Worm (Caenorhabditis elegans) whole organism, L1 larva: ENCODE measurements around the gene Y67H2A.2.

ENCODE experiments used
- C16A3.4 ChIP-seq: fragments of 150-350 bp; optimal IDR thresholded peaks from 2 replicates; lab custom pipeline; 2014; ENCODE audit warnings: missing biosample characterization, missing genetic modification characterization
- C34B4.2 ChIP-seq: sonication (generic microtip); optimal IDR thresholded peaks from 2 replicates; lab custom pipeline; 2017; ENCODE audit warnings: mild to moderate bottlenecking, missing genetic modification characterization, missing compliant biosample characterization
- Y116A8C.19 ChIP-seq: sonication (generic microtip); optimal IDR thresholded peaks from 2 replicates; lab custom pipeline; 2016; ENCODE audit warnings: missing compliant biosample characterization, missing genetic modification characterization, borderline replicate concordance
- aly-2 ChIP-seq: fragments of 150-350 bp; optimal IDR thresholded peaks from 2 replicates; lab custom pipeline; 2014; ENCODE audit warnings: missing biosample characterization, missing genetic modification characterization
- ceh-63 ChIP-seq: fragments of 200-800 bp; sonication (Bioruptor generic); optimal IDR thresholded peaks from 2 replicates; lab custom pipeline; 2018; ENCODE audit warnings: mild to moderate bottlenecking, missing genetic modification characterization, missing compliant biosample characterization
- ceh-82 ChIP-seq, 3 experiments: fragments of 150-350 bp in 1 of 3; sonication (generic microtip) in 2 of 3; optimal IDR thresholded peaks; 2 replicates each; lab custom pipeline; 2014 to 2017; ENCODE audit warnings: missing biosample characterization in 3 of 3, missing genetic modification characterization in 3 of 3
- ceh-88 ChIP-seq: fragments of 200-800 bp; sonication (Bioruptor generic); IDR thresholded peaks from 2 replicates; pipeline ENCODE4 v1.3.6; 2022; ENCODE audit warnings: missing genetic modification characterization, missing compliant biosample characterization
- ceh-90 ChIP-seq: sonication (generic microtip); optimal IDR thresholded peaks from 2 replicates; lab custom pipeline; 2016; ENCODE audit warnings: missing genetic modification characterization, missing compliant biosample characterization
- dpl-1 ChIP-seq, 3 experiments: fragments of 150-350 bp in 2 of 3; sonication (generic microtip) in 1 of 3; optimal IDR thresholded peaks; 2 replicates each; lab custom pipeline; 2014 to 2017; ENCODE audit warnings: missing biosample characterization in 3 of 3, missing genetic modification characterization in 3 of 3, missing genetic modification reagents in 3 of 3
- dsc-1 ChIP-seq: sonication (generic microtip); optimal IDR thresholded peaks from 2 replicates; lab custom pipeline; 2016; ENCODE audit warnings: mild to moderate bottlenecking, missing genetic modification characterization, missing compliant biosample characterization
- efl-1 ChIP-seq, 4 experiments: fragments of 150-350 bp; optimal IDR thresholded peaks in 3 of 4; peaks in 1 of 4; 1 replicate in 1 of 4; 2 replicates in 3 of 4; lab custom pipeline; 2014; ENCODE audit warnings: missing biosample characterization in 2 of 4, missing genetic modification characterization in 2 of 4, missing genetic modification reagents in 2 of 4
- egl-27 ChIP-seq, 2 experiments: fragments of 150-350 bp in 1 of 2; sonication (generic microtip); optimal IDR thresholded peaks; 3 replicates each; lab custom pipeline; 2017 to 2018; ENCODE audit warnings: missing biosample characterization in 2 of 2, missing genetic modification characterization in 2 of 2, missing genetic modification reagents in 2 of 2
- elt-2 ChIP-seq: sonication (generic microtip); optimal IDR thresholded peaks from 2 replicates; lab custom pipeline; 2016; ENCODE audit warnings: missing genetic modification characterization, mild to moderate bottlenecking, inconsistent platforms, missing compliant biosample characterization, missing genetic modification reagents
- fkh-10 ChIP-seq: sonication (generic microtip); optimal IDR thresholded peaks from 2 replicates; lab custom pipeline; 2017; ENCODE audit warnings: missing biosample characterization, missing genetic modification reagents, missing genetic modification characterization
- fkh-8 ChIP-seq: sonication (generic microtip); optimal IDR thresholded peaks from 2 replicates; lab custom pipeline; 2016; ENCODE audit warnings: mild to moderate bottlenecking, missing genetic modification characterization, missing compliant biosample characterization
- fos-1 ChIP-seq: fragments of 150-350 bp; optimal IDR thresholded peaks from 2 replicates; lab custom pipeline; 2014; ENCODE audit warnings: missing biosample characterization, missing genetic modification characterization
- grh-1 ChIP-seq: fragments of 200-800 bp; sonication (Bioruptor generic); IDR thresholded peaks from 2 replicates; pipeline ENCODE4 v1.3.6; 2022; ENCODE audit warnings: missing genetic modification reagents, missing genetic modification characterization, missing compliant biosample characterization
- hlh-4 ChIP-seq: sonication (generic microtip); optimal IDR thresholded peaks from 2 replicates; lab custom pipeline; 2016; ENCODE audit warnings: mild to moderate bottlenecking, missing genetic modification characterization, missing compliant biosample characterization
- isw-1 ChIP-seq: fragments of 200-800 bp; sonication (Bioruptor generic); IDR thresholded peaks from 2 replicates; pipeline ENCODE4 v1.3.6; 2022; ENCODE audit warnings: missing genetic modification characterization, missing compliant biosample characterization
- jun-1 ChIP-seq: fragments of 150-350 bp; optimal IDR thresholded peaks from 2 replicates; lab custom pipeline; 2014; ENCODE audit warnings: missing biosample characterization, missing genetic modification reagents, missing genetic modification characterization
- lin-13 ChIP-seq: fragments of 150-350 bp; optimal IDR thresholded peaks from 2 replicates; lab custom pipeline; 2014; ENCODE audit warnings: missing biosample characterization, missing genetic modification reagents, missing genetic modification characterization
- lin-35 ChIP-seq, 2 experiments: fragments of 150-350 bp; optimal IDR thresholded peaks; 2 replicates each; lab custom pipeline; 2014; ENCODE audit warnings: missing biosample characterization in 2 of 2, missing genetic modification characterization in 2 of 2, missing genetic modification reagents in 2 of 2
- lsy-2 ChIP-seq, 2 experiments: fragments of 150-350 bp; optimal IDR thresholded peaks; 2 replicates each; lab custom pipeline; 2014; ENCODE audit warnings: missing biosample characterization in 2 of 2, missing genetic modification characterization in 2 of 2
- mdl-1 ChIP-seq, 2 experiments: fragments of 150-350 bp; optimal IDR thresholded peaks; 2 replicates each; lab custom pipeline; 2014 to 2017; ENCODE audit warnings: missing biosample characterization in 2 of 2, missing genetic modification characterization in 2 of 2, inconsistent platforms in 1 of 2
- mef-2 ChIP-seq: fragments of 150-350 bp; optimal IDR thresholded peaks from 2 replicates; lab custom pipeline; 2014; ENCODE audit warnings: missing biosample characterization, missing genetic modification characterization
- mep-1 ChIP-seq: fragments of 150-350 bp; optimal IDR thresholded peaks from 2 replicates; lab custom pipeline; 2014; ENCODE audit warnings: missing biosample characterization, missing genetic modification characterization
- nhr-20 ChIP-seq: sonication (generic microtip); optimal IDR thresholded peaks from 2 replicates; lab custom pipeline; 2016; ENCODE audit warnings: mild to moderate bottlenecking, missing genetic modification characterization, missing compliant biosample characterization
- nhr-47 ChIP-seq: sonication (generic microtip); optimal IDR thresholded peaks from 2 replicates; lab custom pipeline; 2016; ENCODE audit warnings: mild to moderate bottlenecking, missing genetic modification characterization, moderate library complexity, missing compliant biosample characterization
- nhr-77 ChIP-seq: fragments of 150-350 bp; optimal IDR thresholded peaks from 2 replicates; lab custom pipeline; 2014; ENCODE audit warnings: missing biosample characterization, missing genetic modification characterization
- nhr-84 ChIP-seq: sonication (generic microtip); optimal IDR thresholded peaks from 2 replicates; lab custom pipeline; 2017; ENCODE audit warnings: missing biosample characterization, missing genetic modification characterization
- nhr-90 ChIP-seq: sonication (generic microtip); optimal IDR thresholded peaks from 2 replicates; lab custom pipeline; 2016; ENCODE audit warnings: mild to moderate bottlenecking, missing genetic modification characterization, missing compliant biosample characterization; ENCODE audit not compliant: poor library complexity
- pag-3 ChIP-seq: sonication (generic microtip); optimal IDR thresholded peaks from 2 replicates; lab custom pipeline; 2017; ENCODE audit warnings: missing genetic modification characterization, mild to moderate bottlenecking, missing compliant biosample characterization, antibody characterized with exemption, borderline replicate concordance; ENCODE audit not compliant: insufficient read depth
- pax-3 ChIP-seq: fragments of 200-800 bp; sonication (Bioruptor generic); optimal IDR thresholded peaks from 2 replicates; lab custom pipeline; 2018; ENCODE audit warnings: mild to moderate bottlenecking, missing genetic modification characterization, moderate library complexity, missing compliant biosample characterization
- skn-1 ChIP-seq: fragments of 150-350 bp; optimal IDR thresholded peaks from 2 replicates; lab custom pipeline; 2014; ENCODE audit warnings: missing biosample characterization, missing genetic modification characterization
- snpc-4 ChIP-seq: fragments of 150-350 bp; optimal IDR thresholded peaks from 2 replicates; lab custom pipeline; 2014; ENCODE audit warnings: missing biosample characterization, missing genetic modification characterization
- snu-23 ChIP-seq: sonication (generic microtip); optimal IDR thresholded peaks from 2 replicates; lab custom pipeline; 2016; ENCODE audit warnings: missing genetic modification characterization, missing compliant biosample characterization
- sup-37 ChIP-seq: fragments of 200-800 bp; sonication (Bioruptor generic); optimal IDR thresholded peaks from 2 replicates; lab custom pipeline; 2018; ENCODE audit warnings: mild to moderate bottlenecking, missing genetic modification characterization, missing compliant biosample characterization
- swsn-7 ChIP-seq: sonication (generic microtip); optimal IDR thresholded peaks from 2 replicates; lab custom pipeline; 2016; ENCODE audit warnings: missing genetic modification characterization, missing compliant biosample characterization
- unc-130 ChIP-seq: fragments of 150-350 bp; optimal IDR thresholded peaks from 2 replicates; lab custom pipeline; 2017; ENCODE audit warnings: missing biosample characterization, missing genetic modification characterization, inconsistent platforms
- unc-86 ChIP-seq: sonication (generic microtip); optimal IDR thresholded peaks from 2 replicates; lab custom pipeline; 2016; ENCODE audit warnings: missing genetic modification characterization, missing compliant biosample characterization
- vab-15 ChIP-seq: sonication (generic microtip); optimal IDR thresholded peaks from 2 replicates; lab custom pipeline; 2017; ENCODE audit warnings: missing genotype, mild to moderate bottlenecking, missing genetic modification characterization, missing compliant biosample characterization
- zag-1 ChIP-seq: fragments of 150-350 bp; optimal IDR thresholded peaks from 2 replicates; lab custom pipeline; 2014; ENCODE audit warnings: missing biosample characterization, missing genetic modification characterization
- ztf-11 ChIP-seq, 2 experiments: sonication (generic microtip); optimal IDR thresholded peaks; 2 replicates each; lab custom pipeline; 2016 to 2017; ENCODE audit warnings: missing genetic modification characterization in 2 of 2, missing biosample characterization in 1 of 2, missing compliant biosample characterization in 1 of 2
- ztf-4 ChIP-seq: fragments of 150-350 bp; optimal IDR thresholded peaks from 2 replicates; lab custom pipeline; 2014; ENCODE audit warnings: missing biosample characterization, missing genetic modification characterization

Gene Y67H2A.2

ce11 chrIV:13243375-13243774 lies 54.2 kb downstream of the Y67H2A.2 start, which contains the start of gene JC8.4:
TSS of gene JC8.4 (plus strand) at chrIV:13243675.
- no peak for TF ChIP-seq ceh-88 (GFP tag; lab: Robert Waterston, UW)
- TF ChIP-seq dpl-1 (GFP tag; optimal IDR thresholded peaks at IDR 0.05; lab: Kevin White, UChicago): no peak
- TF ChIP-seq efl-1 (optimal IDR thresholded peaks at IDR 0.05; lab: Kevin White, UChicago): no peak
- peak in 1 of 2 experiments; percentile 33 for TF ChIP-seq efl-1 (GFP tag; optimal IDR thresholded peaks at IDR 0.05 in 1 of 2; lab: Kevin White, UChicago)

- no peak for TF ChIP-seq mef-2 (tag; lab: Kevin White, UChicago)
- no peak for TF ChIP-seq ceh-88 (GFP tag; lab: Robert Waterston, UW)
- TF ChIP-seq isw-1: no peak
- no peak for TF ChIP-seq dsc-1 (tag; lab: Kevin White, UChicago)
- no peak for TF ChIP-seq ceh-82 (tag; optimal IDR thresholded peaks at IDR 0.05; lab: Kevin White, UChicago)
- TF ChIP-seq unc-86 (tag; lab: Kevin White, UChicago): no peak
- TF ChIP-seq mdl-1 (tag; optimal IDR thresholded peaks at IDR 0.05; lab: Kevin White, UChicago): no peak
- no peak for TF ChIP-seq nhr-84
- no peak for TF ChIP-seq hlh-4 (tag; lab: Kevin White, UChicago)
- no peak for TF ChIP-seq ztf-4 (tag; lab: Kevin White, UChicago)
- TF ChIP-seq, all 84 proteins: peak for 0
Measured at ce11 chrIV:13241340-13241739, 56.3 kb downstream of the Y67H2A.2 start.

ce11 chrIV:13240842-13241143 lies 56.8 kb downstream of the Y67H2A.2 start, which contains the start of gene lin-54:
TSS of gene lin-54 (plus strand) at chrIV:13241044.
- no peak for TF ChIP-seq nhr-77 (tag; lab: Kevin White, UChicago)
- TF ChIP-seq fkh-10 (GFP tag; lab: Kevin White, UChicago): no peak
- no peak for TF ChIP-seq vab-15 (tag; lab: Kevin White, UChicago)
- no peak for TF ChIP-seq lsy-2 (tag; optimal IDR thresholded peaks at IDR 0.05; lab: Kevin White, UChicago)
- no peak for TF ChIP-seq zag-1 (tag; lab: Kevin White, UChicago)
- no peak for TF ChIP-seq egl-27 (tag; optimal IDR thresholded peaks at IDR 0.05; lab: Kevin White, UChicago)
- no peak for TF ChIP-seq lin-13
- TF ChIP-seq C16A3.4 (tag; lab: Kevin White, UChicago): no peak
- no peak for TF ChIP-seq mdl-1 (tag; optimal IDR thresholded peaks at IDR 0.05; lab: Kevin White, UChicago)
- TF ChIP-seq Y116A8C.19: no peak
- TF ChIP-seq lin-35 (GFP tag; optimal IDR thresholded peaks at IDR 0.05; lab: Kevin White, UChicago): no peak
- TF ChIP-seq skn-1 (tag; lab: Kevin White, UChicago): no peak
- TF ChIP-seq ceh-88 (GFP tag; lab: Robert Waterston, UW): no peak

- TF ChIP-seq sup-37 (peak; percentile 97), jun-1 (tag; lab: Kevin White, UChicago) (peak; percentile 98), unc-130 (tag; lab: Kevin White, UChicago) (peak; percentile 100), fkh-8 (peak; percentile 100), nhr-47 (tag; lab: Kevin White, UChicago) (peak; percentile 99), vab-15 (tag; lab: Kevin White, UChicago) (peak; percentile 97), ztf-4 (tag; lab: Kevin White, UChicago) (peak; percentile 98), snpc-4 (tag; lab: Kevin White, UChicago) (peak; percentile 92), pag-3 (tag; lab: Kevin White, UChicago) (no peak), C34B4.2 (tag; lab: Kevin White, UChicago) (peak; percentile 82), grh-1 (GFP tag; lab: Robert Waterston, UW) (peak; percentile 97), pax-3 (tag; lab: Kevin White, UChicago) (peak; percentile 98), ceh-63 (GFP tag; lab: Kevin White, UChicago) (peak; percentile 77), swsn-7 (peak; percentile 99), mep-1 (tag; lab: Kevin White, UChicago) (peak; percentile 100), ceh-90 (tag; lab: Kevin White, UChicago) (peak; percentile 71), elt-2 (tag; lab: Kevin White, UChicago) (peak; percentile 90), zag-1 (tag; lab: Kevin White, UChicago) (peak; percentile 94), nhr-20 (peak; percentile 99), fos-1 (tag; lab: Kevin White, UChicago) (peak; percentile 97), aly-2 (tag; lab: Kevin White, UChicago) (peak; percentile 93), ceh-88 (GFP tag; lab: Robert Waterston, UW) (peak; percentile 97), nhr-77 (tag; lab: Kevin White, UChicago) (peak; percentile 98), snu-23 (GFP tag; lab: Kevin White, UChicago) (peak; percentile 100), ceh-82 (tag; optimal IDR thresholded peaks at IDR 0.05; lab: Kevin White, UChicago) (peak; percentile 98 to 100 (median 99)), ztf-11 (tag; optimal IDR thresholded peaks at IDR 0.05; lab: Kevin White, UChicago) (peak in 1 of 2 experiments; percentile 96), nhr-90 (tag; lab: Kevin White, UChicago) (peak; percentile 99)
Measured at ce11 chrIV:13240078-13240841, 57.4 kb downstream of the Y67H2A.2 start, which contains the start of gene rpl-12. TSS of gene rpl-12 (minus strand) at chrIV:13240651.
